Fruit fly (Drosophila melanogaster): ENCODE data around the gene O-fut2.

dm6 chrX:1467382-1467592 is 1.5 kb upstream of the O-fut2 start, which contains the start of gene CG14778:
- no peak for TF ChIP-seq CTCF (GFP tag; optimal IDR thresholded peaks at IDR 0.05)
- no peak for TF ChIP-seq pnt (GFP tag; optimal IDR thresholded peaks at IDR 0.05)
- TF ChIP-seq Hr3 (GFP tag; optimal IDR thresholded peaks at IDR 0.05) = no peak
